Worm (Caenorhabditis elegans) whole organism, young adult: ENCODE data around the gene sor-3.

Experiments used
- B0336.3 ChIP-seq: fragments of 200-800 bp; sonication (Bioruptor generic); IDR thresholded peaks from 2 replicates; pipeline ENCODE4 v1.3.6; 2022; ENCODE audit warnings: missing genetic modification characterization, missing compliant biosample characterization
- C06A6.2 ChIP-seq: fragments of 200-800 bp; sonication (Bioruptor generic); conservative IDR thresholded peaks from 2 replicates; pipeline ENCODE4 v1.3.6; 2022; ENCODE audit warnings: missing genetic modification characterization, missing compliant biosample characterization
- F23B12.7 ChIP-seq: sonication (generic microtip); optimal IDR thresholded peaks from 2 replicates; lab custom pipeline; 2017; ENCODE audit warnings: missing genetic modification characterization, mild to moderate bottlenecking, missing compliant biosample characterization, antibody characterized with exemption, moderate library complexity; ENCODE audit not compliant: insufficient read depth
- F33H1.4 ChIP-seq: fragments of 200-800 bp; sonication (Bioruptor generic); IDR thresholded peaks from 2 replicates; pipeline ENCODE4 v1.3.6; 2022; ENCODE audit warnings: missing genetic modification reagents, missing genetic modification characterization, missing compliant biosample characterization
- K12H6.12 ChIP-seq: fragments of 200-800 bp; sonication (Bioruptor generic); optimal IDR thresholded peaks from 2 replicates; lab custom pipeline; 2018; ENCODE audit warnings: mild to moderate bottlenecking, missing genetic modification characterization, missing compliant biosample characterization
- Y53F4B.3 ChIP-seq: fragments of 200-800 bp; sonication (Bioruptor generic); IDR thresholded peaks from 2 replicates; pipeline ENCODE4 v1.3.6; 2022; ENCODE audit warnings: missing genetic modification reagents, missing genetic modification characterization, missing compliant biosample characterization
- Y56A3A.18 ChIP-seq: fragments of 200-800 bp; sonication (Bioruptor generic); IDR thresholded peaks from 2 replicates; pipeline ENCODE4 v1.3.6; 2022; ENCODE audit warnings: missing genetic modification reagents, missing genetic modification characterization, missing compliant biosample characterization
- Y67H2A.10 ChIP-seq: fragments of 200-800 bp; sonication (Bioruptor generic); conservative IDR thresholded peaks from 2 replicates; pipeline ENCODE4 v1.3.6; 2022; ENCODE audit warnings: missing genetic modification reagents, missing genetic modification characterization, missing compliant biosample characterization
- ZK185.1 ChIP-seq: sonication (generic microtip); optimal IDR thresholded peaks from 2 replicates; lab custom pipeline; 2016; ENCODE audit warnings: mild to moderate bottlenecking, missing genetic modification characterization, missing compliant biosample characterization; ENCODE audit not compliant: poor library complexity, severe bottlenecking
- aptf-2 ChIP-seq: fragments of 200-800 bp; sonication (Bioruptor generic); conservative IDR thresholded peaks from 2 replicates; pipeline ENCODE4 v1.3.6; 2022; ENCODE audit warnings: missing genetic modification reagents, missing genetic modification characterization, missing compliant biosample characterization
- attf-5 ChIP-seq: fragments of 200-800 bp; sonication (Bioruptor generic); optimal IDR thresholded peaks from 2 replicates; lab custom pipeline; 2018; ENCODE audit warnings: mild to moderate bottlenecking, missing genetic modification characterization, missing compliant biosample characterization
- attf-6 ChIP-seq: fragments of 200-800 bp; sonication (Bioruptor generic); IDR thresholded peaks from 2 replicates; pipeline ENCODE4 v1.3.6; 2022; ENCODE audit warnings: missing genetic modification reagents, missing genetic modification characterization, missing compliant biosample characterization
- ceh-40 ChIP-seq: fragments of 200-800 bp; sonication (Bioruptor generic); IDR thresholded peaks from 2 replicates; pipeline ENCODE4 v1.3.6; 2022; ENCODE audit warnings: missing genetic modification characterization, missing compliant biosample characterization
- dox-1 ChIP-seq: fragments of 200-800 bp; sonication (Bioruptor generic); IDR thresholded peaks from 2 replicates; pipeline ENCODE4 v1.3.6; 2022; ENCODE audit warnings: missing genetic modification reagents, missing genetic modification characterization, missing compliant biosample characterization
- fkh-3 ChIP-seq: sonication (generic microtip); optimal IDR thresholded peaks from 2 replicates; lab custom pipeline; 2016; ENCODE audit warnings: mild to moderate bottlenecking, missing genetic modification characterization, missing compliant biosample characterization
- hlh-12 ChIP-seq: sonication (generic microtip); optimal IDR thresholded peaks from 2 replicates; lab custom pipeline; 2016; ENCODE audit warnings: missing genetic modification characterization, missing compliant biosample characterization
- hmg-1.2 ChIP-seq: fragments of 200-800 bp; sonication (Bioruptor generic); IDR thresholded peaks from 2 replicates; pipeline ENCODE4 v1.3.6; 2022; ENCODE audit warnings: missing genetic modification reagents, missing genetic modification characterization, missing compliant biosample characterization
- hrde-1 ChIP-seq: sonication (generic microtip); optimal IDR thresholded peaks from 2 replicates; lab custom pipeline; 2016; ENCODE audit warnings: missing genetic modification characterization, mild to moderate bottlenecking, missing compliant biosample characterization, moderate library complexity, missing genotype, missing genetic modification reagents, borderline replicate concordance
- hsf-1 ChIP-seq: fragments of 200-800 bp; sonication (Bioruptor generic); IDR thresholded peaks from 2 replicates; pipeline ENCODE4 v1.3.6; 2022; ENCODE audit warnings: missing genetic modification reagents, missing genetic modification characterization, missing compliant biosample characterization
- lag-1 ChIP-seq: fragments of 200-800 bp; sonication (Bioruptor generic); IDR thresholded peaks from 2 replicates; pipeline ENCODE4 v1.3.6; 2022; ENCODE audit warnings: missing genetic modification reagents, missing genetic modification characterization, missing compliant biosample characterization
- let-607 ChIP-seq, 2 experiments: fragments of 200-800 bp in 1 of 2; sonication (Bioruptor generic) in 1 of 2; sonication (generic microtip) in 1 of 2; optimal IDR thresholded peaks; 2 replicates each; lab custom pipeline; 2016 to 2018; ENCODE audit warnings: mild to moderate bottlenecking in 2 of 2, missing compliant biosample characterization in 2 of 2, missing genetic modification characterization in 2 of 2, moderate library complexity in 2 of 2, missing genotype in 1 of 2
- lin-26 ChIP-seq: fragments of 200-800 bp; sonication (Bioruptor generic); IDR thresholded peaks from 2 replicates; pipeline ENCODE4 v1.3.6; 2022; ENCODE audit warnings: missing genetic modification reagents, missing genetic modification characterization, missing compliant biosample characterization
- lin-40 ChIP-seq: sonication (generic microtip); optimal IDR thresholded peaks from 2 replicates; lab custom pipeline; 2016; ENCODE audit warnings: missing genetic modification characterization, mild to moderate bottlenecking, missing compliant biosample characterization, missing genotype, missing genetic modification reagents
- lir-1 ChIP-seq: fragments of 200-800 bp; sonication (Bioruptor generic); conservative IDR thresholded peaks from 2 replicates; pipeline ENCODE4 v1.3.6; 2022; ENCODE audit warnings: missing genetic modification reagents, missing genetic modification characterization, missing compliant biosample characterization
- madf-8 ChIP-seq: fragments of 200-800 bp; sonication (Bioruptor generic); conservative IDR thresholded peaks from 2 replicates; pipeline ENCODE4 v1.3.6; 2022; ENCODE audit warnings: missing genetic modification reagents, missing genetic modification characterization, missing compliant biosample characterization
- mcd-1 ChIP-seq: fragments of 200-800 bp; sonication (Bioruptor generic); IDR thresholded peaks from 2 replicates; pipeline ENCODE4 v1.3.6; 2022; ENCODE audit warnings: missing genetic modification reagents, missing genetic modification characterization, missing compliant biosample characterization
- nfya-2 ChIP-seq: fragments of 200-800 bp; sonication (Bioruptor generic); IDR thresholded peaks from 2 replicates; pipeline ENCODE4 v1.3.6; 2022; ENCODE audit warnings: missing genetic modification reagents, missing genetic modification characterization, missing compliant biosample characterization
- nfyb-1 ChIP-seq: fragments of 200-800 bp; sonication (Bioruptor generic); IDR thresholded peaks from 2 replicates; pipeline ENCODE4 v1.3.6; 2022; ENCODE audit warnings: missing genetic modification reagents, missing genetic modification characterization, missing compliant biosample characterization
- nhr-80 ChIP-seq: sonication (generic microtip); optimal IDR thresholded peaks from 2 replicates; lab custom pipeline; 2016; ENCODE audit warnings: missing genetic modification characterization, missing compliant biosample characterization
- rcor-1 ChIP-seq: fragments of 200-800 bp; sonication (Bioruptor generic); IDR thresholded peaks from 2 replicates; pipeline ENCODE4 v1.3.6; 2022; ENCODE audit warnings: missing genetic modification reagents, missing genetic modification characterization, missing compliant biosample characterization
- rec-8 ChIP-seq, 2 experiments: sonication (generic microtip); optimal IDR thresholded peaks; 2 replicates each; lab custom pipeline; 2016; ENCODE audit warnings: mild to moderate bottlenecking in 2 of 2, missing genetic modification characterization in 2 of 2, missing genetic modification reagents in 2 of 2, missing genotype in 2 of 2, missing biosample characterization in 1 of 2, missing compliant biosample characterization in 1 of 2, moderate library complexity in 1 of 2
- sdz-38 ChIP-seq: sonication (generic microtip); optimal IDR thresholded peaks from 2 replicates; lab custom pipeline; 2016; ENCODE audit warnings: missing genotype, missing genetic modification characterization, missing compliant biosample characterization
- snpc-4 ChIP-seq, 5 experiments: fragments of 150-350 bp in 1 of 5; sonication (generic microtip) in 4 of 5; optimal IDR thresholded peaks; 2 replicates each; lab custom pipeline; 2014 to 2018; ENCODE audit warnings: missing genetic modification characterization in 5 of 5, missing biosample characterization in 3 of 5, antibody characterized with exemption in 2 of 5, mild to moderate bottlenecking in 2 of 5, missing compliant biosample characterization in 2 of 5, missing genotype in 2 of 5, moderate library complexity in 2 of 5, missing genetic modification reagents in 1 of 5
- somi-1 ChIP-seq: fragments of 200-800 bp; sonication (Bioruptor generic); optimal IDR thresholded peaks from 2 replicates; lab custom pipeline; 2018; ENCODE audit warnings: mild to moderate bottlenecking, missing genetic modification characterization, missing compliant biosample characterization
- xnd-1 ChIP-seq: sonication (generic microtip); optimal IDR thresholded peaks from 2 replicates; lab custom pipeline; 2016; ENCODE audit warnings: missing genotype, missing genetic modification reagents, missing genetic modification characterization, missing compliant biosample characterization
- zfh-2 ChIP-seq: fragments of 200-800 bp; sonication (Bioruptor generic); conservative IDR thresholded peaks from 2 replicates; pipeline ENCODE4 v1.3.6; 2022; ENCODE audit warnings: missing genetic modification reagents, missing genetic modification characterization, missing compliant biosample characterization
- ztf-22 ChIP-seq: fragments of 200-800 bp; sonication (Bioruptor generic); optimal IDR thresholded peaks from 2 replicates; lab custom pipeline; 2018; ENCODE audit warnings: mild to moderate bottlenecking, missing genetic modification characterization, moderate library complexity, missing compliant biosample characterization
- ztf-28 ChIP-seq: fragments of 200-800 bp; sonication (Bioruptor generic); IDR thresholded peaks from 2 replicates; pipeline ENCODE4 v1.3.6; 2022; ENCODE audit warnings: missing genetic modification reagents, missing genetic modification characterization, missing compliant biosample characterization

Gene sor-3

DNA sequence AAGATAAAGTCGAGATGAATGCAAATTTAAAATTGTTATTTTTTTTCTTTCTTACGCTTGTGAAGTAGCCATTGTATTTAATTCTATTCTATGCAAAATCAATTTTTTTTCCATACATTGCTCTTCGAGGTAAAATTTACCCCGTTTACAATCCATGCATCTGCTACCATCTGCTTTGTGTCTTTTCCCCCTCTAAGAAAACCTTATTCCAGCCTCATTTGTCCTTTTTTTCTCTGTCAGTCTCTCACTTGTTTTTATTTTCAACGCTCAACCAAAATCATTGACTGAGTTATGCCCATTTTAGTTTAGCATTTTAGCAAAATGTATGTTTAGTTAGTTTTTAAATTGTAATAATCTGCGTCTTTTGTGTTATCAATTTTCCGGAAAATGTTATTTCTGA, 16.5 kb downstream of the sor-3 start:
- TF ChIP-seq xnd-1 (tag; lab: Kevin White, UChicago) (no peak), madf-8 (GFP tag; lab: Robert Waterston, UW) (no peak)

DNA sequence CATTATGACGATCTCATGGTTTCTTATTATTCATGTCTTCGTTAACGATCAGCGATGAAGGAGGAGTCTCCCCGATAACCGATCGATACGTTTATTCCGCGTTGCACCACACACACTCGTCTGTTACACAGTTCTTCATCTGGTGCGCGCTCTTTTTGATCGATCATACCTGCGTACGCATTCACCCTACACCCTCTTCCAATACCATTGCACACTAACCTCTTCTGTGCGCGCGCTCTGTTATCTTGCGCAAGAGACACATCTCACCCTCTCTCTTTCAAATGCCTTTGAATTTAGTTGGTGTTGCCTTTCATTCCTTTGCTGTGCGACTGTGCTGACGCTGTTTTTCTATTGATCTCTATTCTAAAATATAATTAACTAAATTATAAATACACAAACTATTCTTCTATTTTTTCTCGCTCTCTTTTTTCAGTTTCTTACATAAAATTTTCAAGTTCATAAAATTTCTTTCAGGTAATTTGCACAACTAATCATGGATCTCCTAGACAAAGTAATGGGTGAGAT, 18.4 kb downstream of the sor-3 start, which contains the start of gene nrde-3:
nrde-3 (plus strand) TSS at position 475 of the 525 bp plus-strand sequence.
- TF ChIP-seq Y53F4B.3 (no peak), attf-6 (GFP tag; lab: Robert Waterston, UW) (no peak), fkh-3 (tag; lab: Kevin White, UChicago) (no peak), ztf-22 (GFP tag; lab: Kevin White, UChicago) (no peak), B0336.3 (GFP tag; lab: Robert Waterston, UW) (no peak), ztf-28 (no peak), sdz-38 (tag; lab: Kevin White, UChicago) (no peak)

DNA sequence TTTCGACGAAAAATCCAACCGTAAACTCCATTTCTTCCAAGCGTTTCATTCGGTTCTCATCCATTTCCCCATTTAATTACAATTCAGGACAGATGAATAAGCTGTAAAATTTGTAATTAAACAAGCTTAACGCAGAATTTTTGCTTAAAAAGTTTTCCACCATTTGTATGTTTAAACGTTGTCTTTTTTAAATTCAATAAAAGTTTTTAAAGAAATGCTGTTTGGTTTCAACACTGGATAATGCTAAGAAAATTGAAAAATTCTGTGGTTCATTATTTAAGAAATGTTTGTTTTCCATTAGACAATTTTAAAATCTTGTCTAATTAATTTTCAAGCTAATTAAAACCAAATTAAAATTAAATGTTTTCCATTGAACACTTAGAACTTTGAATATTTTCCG, 27.1 kb downstream of the sor-3 start, which contains the start of gene R04A9.3:
R04A9.3 (minus strand) TSS at position 101 of the 400 bp plus-strand sequence.
- no peak for TF ChIP-seq aptf-2 (GFP tag; lab: Robert Waterston, UW)
- no peak for TF ChIP-seq hrde-1 (tag; lab: Kevin White, UChicago)
- no peak for TF ChIP-seq lin-26 (GFP tag; lab: Robert Waterston, UW)
- no peak for TF ChIP-seq hsf-1 (GFP tag; lab: Robert Waterston, UW)
- no peak for TF ChIP-seq somi-1 (GFP tag; lab: Kevin White, UChicago)
- TF ChIP-seq rec-8 (tag; optimal IDR thresholded peaks at IDR 0.05; lab: Kevin White, UChicago) = no peak
- TF ChIP-seq Y67H2A.10 (GFP tag; lab: Robert Waterston, UW) = no peak
- TF ChIP-seq hlh-12 (tag; lab: Kevin White, UChicago) = no peak
- no peak for TF ChIP-seq lir-1 (GFP tag; lab: Robert Waterston, UW)
- no peak for TF ChIP-seq madf-8 (GFP tag; lab: Robert Waterston, UW)
- no peak for TF ChIP-seq zfh-2
- no peak for TF ChIP-seq nfya-2 (GFP tag; lab: Robert Waterston, UW)

DNA sequence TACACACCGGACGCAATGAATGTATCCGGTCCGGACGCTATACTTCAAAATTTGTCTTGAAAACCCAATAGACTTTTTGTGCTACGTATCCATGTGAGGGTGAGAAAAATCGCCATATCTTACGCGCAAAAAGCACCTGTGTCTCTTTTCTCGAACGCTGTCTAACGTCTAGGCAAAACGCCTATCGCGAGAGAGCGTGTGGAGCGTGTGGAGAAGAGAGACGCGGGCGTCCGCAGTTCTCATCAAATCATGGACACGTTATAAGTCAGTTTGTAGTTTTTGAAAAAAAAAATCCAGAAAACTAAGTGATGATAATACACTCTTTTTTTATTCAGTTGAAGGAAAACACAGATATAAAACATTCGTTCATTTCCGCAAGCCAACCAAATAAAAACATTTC, 27.6 kb downstream of the sor-3 start:
- no peak for TF ChIP-seq zfh-2
- no peak for TF ChIP-seq C06A6.2 (GFP tag; lab: Robert Waterston, UW)
- TF ChIP-seq lag-1 (GFP tag; lab: Robert Waterston, UW) = no peak
- TF ChIP-seq F33H1.4 = no peak
- TF ChIP-seq attf-5 (GFP tag; lab: Kevin White, UChicago) = peak; percentile 45
- TF ChIP-seq let-607 (tag; optimal IDR thresholded peaks at IDR 0.05; lab: Kevin White, UChicago) = peak; percentile 57 to 62
- TF ChIP-seq nhr-80 (tag; lab: Kevin White, UChicago) = peak; percentile 16
- 0 out of 2 replicates have a peak, but pooled peaks have one; percentile 7 for TF ChIP-seq mcd-1 (GFP tag; lab: Robert Waterston, UW)
- peak; percentile 53; the same call in 1 of the 2 replicates for TF ChIP-seq hmg-1.2 (GFP tag; lab: Robert Waterston, UW)
- 0 out of 2 replicates have a peak, but pooled peaks have one; percentile 22 for TF ChIP-seq dox-1 (GFP tag; lab: Robert Waterston, UW)
- no peak for TF ChIP-seq nfya-2 (GFP tag; lab: Robert Waterston, UW)
- peak; percentile 26 for TF ChIP-seq lin-40 (tag; lab: Kevin White, UChicago)
- TF ChIP-seq ceh-40 (GFP tag; lab: Robert Waterston, UW) = no peak

DNA sequence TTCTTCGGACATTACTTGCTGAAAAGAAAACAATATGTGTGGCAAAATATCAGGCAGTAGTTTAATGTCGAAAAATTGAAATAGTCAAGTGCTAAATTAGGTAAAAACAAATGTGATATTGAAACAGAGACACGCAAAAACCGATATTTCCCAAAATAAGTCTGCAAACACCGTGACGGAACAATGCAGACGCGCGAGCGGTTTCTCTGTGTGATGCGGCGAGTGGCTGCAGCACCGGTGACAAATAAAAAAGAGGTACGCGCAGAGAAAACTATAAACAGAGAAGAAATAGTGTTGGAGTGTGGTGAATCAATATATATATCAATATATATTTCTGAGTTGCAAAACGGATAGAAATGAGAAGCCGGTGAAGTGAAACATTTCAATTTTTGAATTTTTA, 29.3 kb downstream of the sor-3 start, which contains the start of gene ife-2:
ife-2 (minus strand) TSS at position 18 of the 400 bp plus-strand sequence.
- TF ChIP-seq F23B12.7 (tag; lab: Kevin White, UChicago) = peak; percentile 11
- TF ChIP-seq nfyb-1 (GFP tag; lab: Robert Waterston, UW) = 0 out of 2 replicates have a peak, but pooled peaks have one; percentile 61
- TF ChIP-seq snpc-4 (GFP tag; optimal IDR thresholded peaks at IDR 0.05; lab: Kevin White, UChicago) = no peak
- TF ChIP-seq snpc-4 (tag; optimal IDR thresholded peaks at IDR 0.05; lab: Kevin White, UChicago) = peak in 2 of 4 experiments; percentile 20 to 55
- TF ChIP-seq rcor-1 (GFP tag; lab: Robert Waterston, UW) = peak; percentile 37; the same call in 1 of the 2 replicates
- TF ChIP-seq B0336.3 (GFP tag; lab: Robert Waterston, UW) = no peak
- TF ChIP-seq hmg-1.2 (GFP tag; lab: Robert Waterston, UW) = 0 out of 2 replicates have a peak, but pooled peaks have one; percentile 15
- no peak for TF ChIP-seq Y56A3A.18 (GFP tag; lab: Robert Waterston, UW)
- peak; percentile 43 for TF ChIP-seq nhr-80 (tag; lab: Kevin White, UChicago)
- TF ChIP-seq K12H6.12 = peak; percentile 14
- peak; percentile 53 to 74 for TF ChIP-seq let-607 (tag; optimal IDR thresholded peaks at IDR 0.05; lab: Kevin White, UChicago)
- TF ChIP-seq mcd-1 (GFP tag; lab: Robert Waterston, UW) = peak; percentile 47; the same call in 1 of the 2 replicates
- TF ChIP-seq ZK185.1 = peak; percentile 75
- TF ChIP-seq lin-40 (tag; lab: Kevin White, UChicago) = peak; percentile 72
